Worm (Caenorhabditis elegans): Measurements from ENCODE around the gene spat-3.

DNA sequence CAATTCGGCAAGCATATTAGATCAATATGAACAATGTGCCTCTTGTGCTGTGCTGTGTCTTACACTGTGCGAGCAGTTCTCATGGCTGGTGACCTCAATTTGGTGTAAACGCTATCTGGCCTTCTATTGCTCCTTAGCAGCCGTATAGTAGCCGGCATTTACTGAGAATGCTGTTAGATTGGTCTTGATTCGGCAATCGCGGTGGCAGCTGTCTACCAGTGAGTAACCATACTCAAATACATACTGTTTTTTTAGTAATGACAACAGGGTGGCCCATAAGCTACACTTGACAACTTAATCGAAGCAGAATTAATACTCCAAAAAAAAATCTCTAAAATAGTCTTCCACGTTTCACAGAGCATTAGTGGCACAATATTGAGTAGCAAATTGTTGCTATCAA lies 41.4 kb upstream of the spat-3 start, which contains the start of gene C46C11.4:
- TF ChIP-seq nhr-76 (tag; optimal IDR thresholded peaks at IDR 0.05) (no peak), php-3 (GFP tag; IDR thresholded peaks at IDR 0.05) (no peak), mxl-2 (GFP tag; conservative IDR thresholded peaks at IDR 0.05) (no peak)
